Worm (Caenorhabditis elegans) whole organism, midembryonic: ENCODE measurements around the gene C01B9.4.
"Not testable (repeated sequence)": the region's sequence is repeated elsewhere in the genome, so short reads cannot be mapped to it uniquely, and the experiment has no call there.

Experiments used
- T22C8.4 ChIP-seq: fragments of 200-800 bp; sonication (Bioruptor generic); IDR thresholded peaks from 2 replicates; pipeline ENCODE4 v1.3.6; 2022; ENCODE audit warnings: missing genetic modification characterization, missing compliant biosample characterization
- cog-1 ChIP-seq: sonication (generic microtip); optimal IDR thresholded peaks from 2 replicates; lab custom pipeline; 2016; ENCODE audit warnings: missing genetic modification characterization, missing compliant biosample characterization
- flt-1 ChIP-seq: fragments of 200-800 bp; sonication (Bioruptor generic); IDR thresholded peaks from 2 replicates; pipeline ENCODE4 v1.3.6; 2022; ENCODE audit warnings: missing genetic modification characterization, missing compliant biosample characterization
- klf-2 ChIP-seq: fragments of 200-800 bp; sonication (Bioruptor generic); conservative IDR thresholded peaks from 2 replicates; pipeline ENCODE4 v1.3.6; 2022; ENCODE audit warnings: missing genetic modification reagents, missing genetic modification characterization, missing compliant biosample characterization
- med-1 ChIP-seq: sonication (generic microtip); optimal IDR thresholded peaks from 2 replicates; lab custom pipeline; 2017; ENCODE audit warnings: missing genetic modification characterization, mild to moderate bottlenecking, missing compliant biosample characterization, antibody characterized with exemption, missing genetic modification reagents; ENCODE audit not compliant: insufficient read depth
- ref-1 ChIP-seq: fragments of 200-800 bp; sonication (Bioruptor generic); conservative IDR thresholded peaks from 2 replicates; pipeline ENCODE4 v1.3.6; 2022; ENCODE audit warnings: missing genetic modification reagents, missing genetic modification characterization, missing compliant biosample characterization
- tab-1 ChIP-seq: fragments of 200-800 bp; sonication (Bioruptor generic); IDR thresholded peaks from 2 replicates; pipeline ENCODE4 v1.3.6; 2022; ENCODE audit warnings: missing genetic modification characterization, missing compliant biosample characterization
- ztf-23 ChIP-seq: fragments of 200-800 bp; sonication (Bioruptor generic); IDR thresholded peaks from 2 replicates; pipeline ENCODE4 v1.3.6; 2022; ENCODE audit warnings: missing genetic modification reagents, missing genetic modification characterization, missing compliant biosample characterization
- ztf-29 ChIP-seq: fragments of 200-800 bp; sonication (Bioruptor generic); IDR thresholded peaks from 2 replicates; pipeline ENCODE4 v1.3.6; 2022; ENCODE audit warnings: missing genetic modification reagents, missing genetic modification characterization, missing compliant biosample characterization

Gene C01B9.4

DNA sequence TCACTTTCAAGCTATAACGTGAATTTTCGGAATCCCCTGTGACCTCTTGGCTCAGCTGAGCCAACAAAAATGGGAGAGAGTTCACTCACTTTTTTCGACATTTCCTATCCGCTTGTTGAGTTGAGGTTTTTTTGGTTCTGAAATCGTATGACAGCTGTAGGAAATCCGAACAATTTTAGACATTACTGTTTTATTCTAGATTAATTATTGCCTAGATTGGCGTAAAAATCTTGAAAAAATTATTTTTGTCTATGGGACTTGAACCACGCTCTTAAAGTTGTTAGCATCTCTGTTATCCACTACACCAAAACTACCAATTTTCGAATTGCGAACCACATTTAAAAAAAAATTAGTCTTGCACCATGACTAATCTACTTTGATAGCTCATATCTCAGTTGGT is at the start of gene C01B9.4:
TSS of gene C01B9.4 (minus strand) at position 101 of the 400 bp plus-strand sequence.
- no peak for TF ChIP-seq ref-1 (GFP tag; lab: Robert Waterston, UW)
- TF ChIP-seq tab-1 (GFP tag; lab: Robert Waterston, UW): no peak
- no peak for TF ChIP-seq ztf-23 (GFP tag; lab: Robert Waterston, UW)
- TF ChIP-seq cog-1 (tag; lab: Kevin White, UChicago): no peak
- no peak for TF ChIP-seq klf-2 (GFP tag; lab: Robert Waterston, UW)
- TF ChIP-seq med-1: no peak
- no peak for TF ChIP-seq ztf-29 (GFP tag; lab: Robert Waterston, UW)
- TF ChIP-seq flt-1 (GFP tag; lab: Robert Waterston, UW): no peak
- no peak for TF ChIP-seq T22C8.4 (GFP tag; lab: Robert Waterston, UW)

DNA sequence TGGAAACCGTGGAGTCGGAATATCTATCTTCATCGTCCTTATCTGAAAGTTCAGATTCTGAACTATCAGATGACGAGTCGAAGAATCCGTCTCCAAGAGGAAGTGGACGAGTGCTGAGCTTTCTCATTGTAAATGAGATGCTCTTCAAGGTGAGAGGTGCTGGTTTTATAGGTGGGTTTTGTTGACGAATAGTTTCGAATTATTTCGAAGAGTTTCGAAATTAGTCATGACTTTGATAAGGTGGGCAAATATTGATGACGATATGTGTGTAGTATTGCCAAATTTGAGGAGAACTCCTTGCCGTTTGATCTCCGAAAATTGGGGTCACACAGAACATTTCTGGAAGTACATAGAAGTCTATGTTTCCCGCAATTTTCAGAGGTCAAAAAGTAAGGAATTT is 49.7 kb upstream of the C01B9.4 start, which contains the start of gene F08G2.5:
TSS of gene F08G2.5 (minus strand) at position 127 of the 400 bp plus-strand sequence.
- TF ChIP-seq ztf-23 (GFP tag; lab: Robert Waterston, UW) (no peak), ztf-29 (GFP tag; lab: Robert Waterston, UW) (no peak), cog-1 (tag; lab: Kevin White, UChicago) (no peak), tab-1 (GFP tag; lab: Robert Waterston, UW) (no peak)

DNA sequence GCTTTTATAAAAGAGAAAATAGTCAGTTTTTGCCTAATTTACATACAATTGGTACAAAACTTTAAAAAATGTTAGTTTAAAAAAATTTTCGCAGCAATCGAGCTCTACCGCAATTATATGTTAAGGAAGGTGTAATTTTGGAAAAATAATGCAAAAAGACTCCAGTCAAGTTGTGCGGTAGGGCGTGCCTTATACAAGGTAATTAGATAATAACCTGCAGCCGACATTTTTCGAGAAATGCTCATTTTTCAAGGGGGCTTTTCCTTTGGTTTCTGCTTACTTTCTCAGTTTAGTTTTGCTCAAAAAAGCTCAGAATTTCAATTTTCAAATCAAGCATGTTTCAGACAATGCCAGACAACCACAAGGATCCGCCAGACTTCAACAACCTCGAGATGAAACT is 46.5 kb upstream of the C01B9.4 start, which contains the start of gene F08G2.4:
TSS of gene F08G2.4 (plus strand) at position 348 of the 400 bp plus-strand sequence.
- no peak for TF ChIP-seq T22C8.4 (GFP tag; lab: Robert Waterston, UW)
- no peak for TF ChIP-seq med-1
- TF ChIP-seq klf-2 (GFP tag; lab: Robert Waterston, UW): no peak
- TF ChIP-seq ztf-29 (GFP tag; lab: Robert Waterston, UW): no peak
- TF ChIP-seq ref-1 (GFP tag; lab: Robert Waterston, UW): no peak
- no peak for TF ChIP-seq tab-1 (GFP tag; lab: Robert Waterston, UW)
- TF ChIP-seq cog-1 (tag; lab: Kevin White, UChicago): no peak

DNA sequence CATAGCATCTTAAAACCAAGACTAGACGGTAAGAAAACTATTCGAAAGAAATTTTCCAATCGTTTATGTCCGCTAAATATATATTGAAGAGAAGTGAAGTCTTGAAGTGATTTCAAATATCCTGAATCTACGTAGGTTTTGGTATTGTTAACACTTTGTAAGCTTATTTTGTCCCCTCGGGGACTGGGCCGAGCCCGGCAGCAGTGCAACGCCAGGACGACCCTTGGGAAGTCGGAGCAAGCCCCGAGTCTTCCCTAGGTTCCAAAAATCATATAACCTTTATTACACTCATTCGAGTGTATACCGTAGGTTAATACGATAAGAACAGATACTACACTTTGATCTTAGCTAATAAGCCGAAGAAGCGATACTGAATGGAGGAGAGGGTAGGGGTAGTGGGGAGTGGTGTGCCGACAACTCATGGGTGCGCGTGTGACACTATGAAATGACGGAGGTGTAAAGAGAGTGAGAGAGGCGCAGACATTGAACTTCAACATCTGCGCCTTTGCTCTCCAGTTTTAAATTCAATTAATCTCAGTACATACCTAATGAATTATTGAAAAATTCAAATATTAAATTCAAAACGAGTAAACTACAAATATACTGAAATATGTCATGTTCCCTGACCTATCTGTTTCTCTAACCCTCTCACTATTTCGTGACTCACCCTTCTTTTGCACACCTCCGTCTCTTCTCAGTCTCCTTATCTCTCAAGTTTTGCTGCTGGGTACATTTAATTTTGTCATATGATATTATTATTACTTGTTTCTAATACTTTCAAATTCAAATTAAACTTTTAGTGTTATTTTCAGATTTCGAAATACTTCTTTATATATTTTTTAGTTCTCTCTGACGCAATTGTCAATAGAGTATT is 45.6 kb upstream of the C01B9.4 start:
- peak; percentile 56; the same call in 1 of the 2 replicates for TF ChIP-seq flt-1 (GFP tag; lab: Robert Waterston, UW)

- TF ChIP-seq T22C8.4 (GFP tag; lab: Robert Waterston, UW): no peak
- no peak for TF ChIP-seq klf-2 (GFP tag; lab: Robert Waterston, UW)
- TF ChIP-seq ztf-29 (GFP tag; lab: Robert Waterston, UW): no peak
- TF ChIP-seq ref-1 (GFP tag; lab: Robert Waterston, UW): no peak
- no peak for TF ChIP-seq flt-1 (GFP tag; lab: Robert Waterston, UW)
- TF ChIP-seq tab-1 (GFP tag; lab: Robert Waterston, UW): no peak
- no peak for TF ChIP-seq ztf-23 (GFP tag; lab: Robert Waterston, UW)
- no peak for TF ChIP-seq cog-1 (tag; lab: Kevin White, UChicago)
- TF ChIP-seq med-1: no peak
Observed at ce11 chrII:13828597-13828996, 44.8 kb upstream of the C01B9.4 start, which contains the start of gene his-42. TSS of gene his-42 (minus strand) at chrII:13828697.

DNA sequence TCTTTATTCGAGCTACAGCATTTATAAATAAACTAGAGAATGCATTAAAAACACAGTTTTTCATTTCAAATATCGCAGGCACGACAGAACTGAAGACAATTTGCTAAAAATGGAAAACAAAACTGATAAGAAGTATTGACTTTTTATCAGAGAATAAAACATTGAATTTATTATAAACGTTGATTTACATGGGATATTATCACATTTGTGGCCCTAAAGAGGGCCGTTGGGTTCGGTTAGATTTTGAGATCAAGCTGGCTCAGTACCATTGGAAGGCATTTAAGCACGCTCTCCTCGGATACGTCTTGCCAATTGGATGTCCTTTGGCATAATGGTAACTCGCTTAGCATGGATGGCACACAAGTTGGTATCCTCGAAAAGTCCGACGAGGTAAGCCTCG is 40.8 kb upstream of the C01B9.4 start:
- peak; percentile 71 for TF ChIP-seq flt-1 (GFP tag; lab: Robert Waterston, UW)

DNA sequence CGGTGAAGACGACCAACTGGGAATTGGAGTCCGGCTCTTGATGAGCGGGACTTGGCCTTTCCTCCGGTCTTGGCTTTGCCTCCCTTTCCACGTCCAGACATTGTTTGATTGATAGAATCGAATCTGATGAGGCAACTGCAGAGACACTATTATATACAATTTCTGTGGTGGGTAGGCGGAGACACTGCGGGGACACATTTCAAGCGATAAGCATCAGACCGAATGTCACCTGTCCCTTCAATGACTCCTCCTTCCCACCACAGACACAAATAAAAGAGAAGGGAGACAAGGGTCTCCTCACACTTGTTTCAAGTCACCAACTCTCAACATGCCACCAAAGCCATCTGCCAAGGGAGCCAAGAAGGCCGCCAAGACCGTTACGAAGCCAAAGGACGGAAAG is 34.3 kb upstream of the C01B9.4 start, which contains the start of gene his-16:
TSS of gene his-16 (minus strand) at position 101 of the 400 bp plus-strand sequence.
- TF ChIP-seq klf-2 (GFP tag; lab: Robert Waterston, UW); flt-1 (GFP tag; lab: Robert Waterston, UW); med-1: not testable (repeated sequence)

- TF ChIP-seq flt-1 (GFP tag; lab: Robert Waterston, UW): peak; percentile 84
Observed at ce11 chrII:13817474-13817873, 33.7 kb upstream of the C01B9.4 start.

ce11 chrII:13815513-13815912 is 31.7 kb upstream of the C01B9.4 start:
- no peak for TF ChIP-seq ref-1 (GFP tag; lab: Robert Waterston, UW)
- no peak for TF ChIP-seq cog-1 (tag; lab: Kevin White, UChicago)
- TF ChIP-seq ztf-29 (GFP tag; lab: Robert Waterston, UW): no peak
- TF ChIP-seq flt-1 (GFP tag; lab: Robert Waterston, UW): no peak
- no peak for TF ChIP-seq klf-2 (GFP tag; lab: Robert Waterston, UW)
- TF ChIP-seq ztf-23 (GFP tag; lab: Robert Waterston, UW): no peak
- TF ChIP-seq T22C8.4 (GFP tag; lab: Robert Waterston, UW): no peak
- TF ChIP-seq tab-1 (GFP tag; lab: Robert Waterston, UW): no peak
- TF ChIP-seq med-1: no peak

DNA sequence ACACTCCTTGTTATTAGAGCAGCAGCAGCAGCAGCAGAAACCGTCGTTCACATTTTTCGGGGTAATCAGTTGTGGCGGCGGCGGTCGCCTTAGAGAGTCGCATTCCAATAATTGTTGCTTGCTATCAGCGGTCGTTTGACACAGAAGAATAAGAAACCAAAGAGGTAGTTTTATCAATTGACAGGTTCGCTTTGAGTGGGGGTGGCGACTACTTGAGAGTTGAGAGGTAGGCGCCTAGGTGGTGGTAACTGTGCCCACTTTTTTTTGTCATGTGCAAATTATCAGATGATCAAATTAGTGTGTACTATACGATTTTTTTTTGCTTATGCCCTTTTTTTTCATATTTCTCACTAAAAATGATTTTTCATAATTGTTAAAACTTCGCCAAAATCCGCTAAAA is 30.2 kb upstream of the C01B9.4 start:
- TF ChIP-seq ztf-29 (GFP tag; lab: Robert Waterston, UW) (no peak), T22C8.4 (GFP tag; lab: Robert Waterston, UW) (no peak), klf-2 (GFP tag; lab: Robert Waterston, UW) (no peak), tab-1 (GFP tag; lab: Robert Waterston, UW) (no peak), ref-1 (GFP tag; lab: Robert Waterston, UW) (no peak), ztf-23 (GFP tag; lab: Robert Waterston, UW) (no peak), med-1 (no peak), cog-1 (tag; lab: Kevin White, UChicago) (no peak), flt-1 (GFP tag; lab: Robert Waterston, UW) (no peak)
